Worm (Caenorhabditis elegans): ENCODE measurements around the gene T26C11.9.

The T26C11.9 gene

DNA sequence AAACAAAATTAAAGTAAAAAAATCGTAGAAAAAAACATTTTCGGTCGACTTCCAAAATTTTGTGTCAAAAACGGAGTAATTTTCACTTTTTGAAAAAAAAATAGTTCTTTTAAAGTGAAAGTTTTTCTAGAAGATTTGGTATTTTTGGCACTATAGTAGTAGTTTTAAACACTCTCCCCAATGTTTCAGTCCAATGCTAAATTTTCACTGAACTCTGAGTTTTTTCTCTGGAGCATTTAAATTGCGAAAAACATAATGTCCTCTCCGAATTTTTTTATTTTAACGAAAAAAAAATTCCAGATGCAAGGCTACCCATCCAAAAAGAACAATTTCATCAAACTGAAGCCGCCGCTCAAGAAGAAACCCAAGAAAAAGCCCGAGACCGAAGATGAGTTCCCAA is 37.5 kb downstream of the T26C11.9 start, which contains the start of gene C14E2.7:
Gene C14E2.7, plus strand, starts transcription at position 301 of the 400 bp plus-strand sequence.
- TF ChIP-seq nhr-11 (tag; optimal IDR thresholded peaks at IDR 0.05) (no peak), alr-1 (tag; optimal IDR thresholded peaks at IDR 0.05; ENCODE audit: borderline replicate concordance) (no peak)

DNA sequence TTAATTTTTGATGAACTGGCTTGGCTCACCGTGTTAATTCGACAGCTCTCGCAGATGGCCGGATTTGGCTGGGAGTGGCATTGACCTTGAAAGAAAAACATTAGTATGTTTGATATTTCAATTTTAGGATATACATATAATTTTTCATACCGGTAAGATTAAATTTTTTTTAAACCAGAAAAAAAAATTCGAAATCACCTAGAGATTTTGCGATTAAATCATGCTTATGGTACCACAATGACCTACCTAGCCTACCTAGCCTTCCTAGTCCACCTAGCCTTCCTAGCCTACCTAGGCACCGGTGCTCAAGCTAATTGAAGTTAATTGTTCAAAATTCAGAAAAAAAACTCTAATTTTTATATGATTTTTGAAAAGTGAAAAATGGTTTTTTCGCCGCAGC is 42.2 kb downstream of the T26C11.9 start, which contains the start of gene C14E2.3:
Gene C14E2.3, minus strand, starts transcription at position 101 of the 400 bp plus-strand sequence.
- TF ChIP-seq nhr-11 (tag; optimal IDR thresholded peaks at IDR 0.05) = no peak
- no peak for TF ChIP-seq mef-2 (tag; optimal IDR thresholded peaks at IDR 0.05)
- no peak for TF ChIP-seq lin-35 (GFP tag; optimal IDR thresholded peaks at IDR 0.05)
- TF ChIP-seq C34B4.2 (tag; optimal IDR thresholded peaks at IDR 0.05) = no peak
- TF ChIP-seq unc-30 (tag; optimal IDR thresholded peaks at IDR 0.05) = no peak
- no peak for TF ChIP-seq ama-1 (optimal IDR thresholded peaks at IDR 0.05)
- no peak for TF ChIP-seq mab-9 (GFP tag; IDR thresholded peaks at IDR 0.05)
- no peak for TF ChIP-seq nhr-77 (tag; optimal IDR thresholded peaks at IDR 0.05)
- no peak for TF ChIP-seq unc-62 (GFP tag; optimal IDR thresholded peaks at IDR 0.05)
